Worm (Caenorhabditis elegans) whole organism, L2 larva: ENCODE data around the gene prde-1.

ENCODE experiments used
- C34F6.9 ChIP-seq: fragments of 150-350 bp; optimal IDR thresholded peaks from 2 replicates; lab custom pipeline; 2014; ENCODE audit warnings: missing biosample characterization, missing genetic modification characterization
- F13H6.1 ChIP-seq: sonication (generic microtip); optimal IDR thresholded peaks from 2 replicates; lab custom pipeline; 2016; ENCODE audit warnings: missing genetic modification characterization, missing compliant biosample characterization
- R02D3.7 ChIP-seq: fragments of 150-350 bp; optimal IDR thresholded peaks from 2 replicates; lab custom pipeline; 2014; ENCODE audit warnings: missing biosample characterization, missing genetic modification characterization
- Y55F3AM.14 ChIP-seq: fragments of 200-800 bp; sonication (Bioruptor generic); optimal IDR thresholded peaks from 2 replicates; lab custom pipeline; 2018; ENCODE audit warnings: mild to moderate bottlenecking, missing genetic modification characterization, missing compliant biosample characterization
- alr-1 ChIP-seq: fragments of 150-350 bp; optimal IDR thresholded peaks from 2 replicates; lab custom pipeline; 2014; ENCODE audit warnings: missing biosample characterization, missing genetic modification characterization
- aly-2 ChIP-seq: fragments of 150-350 bp; optimal IDR thresholded peaks from 2 replicates; lab custom pipeline; 2014; ENCODE audit warnings: missing biosample characterization, missing genetic modification characterization
- ama-1 ChIP-seq: fragments of 150-350 bp; optimal IDR thresholded peaks from 2 replicates; lab custom pipeline; 2018; ENCODE audit warnings: inconsistent platforms
- blmp-1 ChIP-seq: sonication (generic microtip); optimal IDR thresholded peaks from 2 replicates; lab custom pipeline; 2017; ENCODE audit warnings: missing genetic modification characterization, mild to moderate bottlenecking, missing compliant biosample characterization, antibody characterized with exemption, moderate library complexity; ENCODE audit not compliant: insufficient read depth
- ceh-16 ChIP-seq: fragments of 150-350 bp; optimal IDR thresholded peaks from 2 replicates; lab custom pipeline; 2014; ENCODE audit warnings: missing biosample characterization, missing genetic modification characterization
- egl-27 ChIP-seq: sonication (generic microtip); optimal IDR thresholded peaks from 3 replicates; lab custom pipeline; 2017; ENCODE audit warnings: missing biosample characterization, missing genetic modification reagents, missing genetic modification characterization
- elt-1 ChIP-seq: fragments of 150-350 bp; optimal IDR thresholded peaks from 2 replicates; lab custom pipeline; 2014; ENCODE audit warnings: missing biosample characterization, missing genetic modification characterization
- elt-3 ChIP-seq: sonication (generic microtip); optimal IDR thresholded peaks from 2 replicates; lab custom pipeline; 2017; ENCODE audit warnings: missing biosample characterization, missing genetic modification characterization
- fos-1 ChIP-seq: fragments of 150-350 bp; optimal IDR thresholded peaks from 2 replicates; lab custom pipeline; 2014; ENCODE audit warnings: missing biosample characterization, missing genetic modification characterization
- gmeb-1 ChIP-seq: fragments of 150-350 bp; optimal IDR thresholded peaks from 2 replicates; lab custom pipeline; 2014; ENCODE audit warnings: missing biosample characterization, missing genetic modification characterization
- lin-11 ChIP-seq: fragments of 150-350 bp; sonication (generic microtip); optimal IDR thresholded peaks from 2 replicates; lab custom pipeline; 2014; ENCODE audit warnings: missing biosample characterization, missing genetic modification characterization, inconsistent platforms, mixed read lengths
- lin-13 ChIP-seq: fragments of 150-350 bp; optimal IDR thresholded peaks from 2 replicates; lab custom pipeline; 2014; ENCODE audit warnings: missing biosample characterization, missing genetic modification reagents, missing genetic modification characterization
- lsy-2 ChIP-seq, 2 experiments: fragments of 150-350 bp in 1 of 2; sonication (generic microtip) in 1 of 2; optimal IDR thresholded peaks; 2 replicates each; lab custom pipeline; 2014 to 2017; ENCODE audit warnings: missing biosample characterization in 2 of 2, missing genetic modification characterization in 2 of 2
- mbf-1 ChIP-seq: sonication (generic microtip); optimal IDR thresholded peaks from 2 replicates; lab custom pipeline; 2017; ENCODE audit warnings: missing biosample characterization, missing genetic modification characterization
- mdl-1 ChIP-seq, 2 experiments: fragments of 150-350 bp in 1 of 2; sonication (generic microtip) in 1 of 2; optimal IDR thresholded peaks; 2 replicates each; lab custom pipeline; 2017; ENCODE audit warnings: missing biosample characterization in 2 of 2, missing genetic modification characterization in 2 of 2
- nhr-11 ChIP-seq: fragments of 150-350 bp; optimal IDR thresholded peaks from 2 replicates; lab custom pipeline; 2014; ENCODE audit warnings: missing biosample characterization, missing genetic modification characterization
- nhr-12 ChIP-seq: fragments of 150-350 bp; optimal IDR thresholded peaks from 2 replicates; lab custom pipeline; 2014; ENCODE audit warnings: missing biosample characterization, missing genetic modification characterization
- nhr-129 ChIP-seq: fragments of 150-350 bp; optimal IDR thresholded peaks from 2 replicates; lab custom pipeline; 2014; ENCODE audit warnings: missing biosample characterization, missing genetic modification characterization
- nhr-21 ChIP-seq: fragments of 150-350 bp; optimal IDR thresholded peaks from 2 replicates; lab custom pipeline; 2014; ENCODE audit warnings: missing biosample characterization, missing genetic modification characterization
- nhr-23 ChIP-seq: fragments of 150-350 bp; optimal IDR thresholded peaks from 2 replicates; lab custom pipeline; 2014; ENCODE audit warnings: missing biosample characterization, missing genetic modification reagents, missing genetic modification characterization
- nhr-25 ChIP-seq: fragments of 150-350 bp; sonication (generic microtip); optimal IDR thresholded peaks from 3 replicates; lab custom pipeline; 2014; ENCODE audit warnings: missing biosample characterization, missing genetic modification characterization
- nhr-6 ChIP-seq: fragments of 150-350 bp; optimal IDR thresholded peaks from 2 replicates; lab custom pipeline; 2014; ENCODE audit warnings: missing biosample characterization, missing genetic modification characterization
- nhr-77 ChIP-seq: fragments of 150-350 bp; optimal IDR thresholded peaks from 2 replicates; lab custom pipeline; 2014; ENCODE audit warnings: missing biosample characterization, missing genetic modification characterization
- peb-1 ChIP-seq: fragments of 150-350 bp; optimal IDR thresholded peaks from 2 replicates; lab custom pipeline; 2014; ENCODE audit warnings: missing biosample characterization, missing genetic modification characterization
- sem-4 ChIP-seq: fragments of 150-350 bp; optimal IDR thresholded peaks from 2 replicates; lab custom pipeline; 2014; ENCODE audit warnings: missing biosample characterization, missing genetic modification reagents, missing genetic modification characterization
- sma-3 ChIP-seq: sonication (generic microtip); optimal IDR thresholded peaks from 2 replicates; lab custom pipeline; 2016; ENCODE audit warnings: missing genetic modification reagents, missing genetic modification characterization, missing compliant biosample characterization
- sma-9 ChIP-seq, 2 experiments: fragments of 150-350 bp in 1 of 2; sonication (generic microtip) in 1 of 2; optimal IDR thresholded peaks; 2 replicates each; lab custom pipeline; 2014 to 2016; ENCODE audit warnings: missing genetic modification characterization in 2 of 2, mild to moderate bottlenecking in 1 of 2, missing biosample characterization in 1 of 2, missing compliant biosample characterization in 1 of 2, missing genetic modification reagents in 1 of 2, moderate library complexity in 1 of 2
- snpc-4 ChIP-seq: fragments of 150-350 bp; optimal IDR thresholded peaks from 2 replicates; lab custom pipeline; 2014; ENCODE audit warnings: missing biosample characterization, missing genetic modification characterization
- unc-39 ChIP-seq: fragments of 150-350 bp; optimal IDR thresholded peaks from 2 replicates; lab custom pipeline; 2014; ENCODE audit warnings: missing biosample characterization, missing genetic modification characterization
- unc-55 ChIP-seq: fragments of 150-350 bp; sonication (generic microtip); optimal IDR thresholded peaks from 3 replicates; lab custom pipeline; 2014; ENCODE audit warnings: missing biosample characterization, missing genetic modification reagents, missing genetic modification characterization
- unc-62 ChIP-seq: fragments of 150-350 bp; optimal IDR thresholded peaks from 2 replicates; lab custom pipeline; 2014; ENCODE audit warnings: missing biosample characterization, missing genetic modification reagents, missing genetic modification characterization
- zag-1 ChIP-seq: fragments of 150-350 bp; optimal IDR thresholded peaks from 2 replicates; lab custom pipeline; 2014; ENCODE audit warnings: missing biosample characterization, missing genetic modification characterization
- ztf-11 ChIP-seq: sonication (generic microtip); optimal IDR thresholded peaks from 2 replicates; lab custom pipeline; 2017; ENCODE audit warnings: missing biosample characterization, missing genetic modification characterization
- ztf-4 ChIP-seq: fragments of 150-350 bp; optimal IDR thresholded peaks from 2 replicates; lab custom pipeline; 2014; ENCODE audit warnings: missing biosample characterization, missing genetic modification characterization

Gene prde-1

DNA sequence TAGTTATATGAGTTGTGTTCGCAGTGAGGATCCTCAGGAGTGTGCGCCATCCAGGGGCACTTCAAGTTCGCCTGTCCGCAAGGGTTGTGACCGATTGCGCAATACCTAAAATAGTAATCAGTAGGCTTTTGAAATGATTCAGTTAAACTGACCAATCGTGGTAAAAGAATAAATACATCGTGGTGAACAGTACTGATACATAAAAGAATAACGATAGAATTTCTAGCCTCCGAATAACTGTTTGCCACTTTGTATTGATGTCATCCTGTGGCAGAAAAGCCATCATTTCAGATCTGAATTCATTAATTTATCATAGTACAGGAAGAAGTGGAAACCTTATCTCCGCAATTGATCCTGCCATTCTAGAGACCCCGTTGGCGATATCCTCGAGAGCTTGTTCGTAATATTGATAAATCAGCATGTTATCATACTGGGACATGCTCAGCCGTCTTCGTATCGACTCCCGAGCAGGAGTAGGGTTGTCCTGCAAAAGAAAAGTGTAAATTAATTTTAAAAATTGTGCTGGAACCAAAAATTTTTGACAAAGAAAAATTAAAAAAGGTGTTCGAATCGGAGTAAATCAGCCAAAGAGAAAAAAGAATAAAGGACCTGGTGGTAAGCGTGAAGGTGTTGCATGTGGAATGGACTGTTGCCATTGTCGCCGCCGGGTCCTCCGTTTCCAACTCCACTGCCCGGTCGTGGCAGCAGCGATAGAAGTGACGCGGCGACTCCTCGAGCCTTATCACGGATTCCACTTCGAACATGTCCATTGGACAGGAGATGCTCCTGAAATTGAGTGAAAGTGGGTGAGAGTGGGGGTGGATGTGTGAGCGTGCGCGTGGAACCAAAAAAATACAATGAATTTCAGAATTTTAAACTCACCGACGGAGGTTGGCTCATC, 24.9 kb upstream of the prde-1 start:
- TF ChIP-seq blmp-1 (tag; lab: Kevin White, UChicago) (no peak), snpc-4 (no peak), lin-13 (GFP tag; lab: Kevin White, UChicago) (no peak), elt-1 (tag; lab: Kevin White, UChicago) (no peak), unc-39 (no peak), nhr-21 (no peak), zag-1 (tag; lab: Kevin White, UChicago) (no peak), lin-11 (tag; lab: Kevin White, UChicago) (no peak), sem-4 (tag; lab: Kevin White, UChicago) (no peak), nhr-25 (tag; lab: Kevin White, UChicago) (no peak), nhr-11 (tag; lab: Kevin White, UChicago) (no peak), gmeb-1 (no peak), peb-1 (tag; lab: Kevin White, UChicago) (no peak), C34F6.9 (no peak), mdl-1 (tag; optimal IDR thresholded peaks at IDR 0.05; lab: Kevin White, UChicago) (no peak), unc-62 (GFP tag; lab: Kevin White, UChicago) (no peak), sma-3 (GFP tag; lab: Kevin White, UChicago) (no peak), Y55F3AM.14 (GFP tag; lab: Kevin White, UChicago) (no peak), mbf-1 (no peak), alr-1 (tag; lab: Kevin White, UChicago) (no peak)

DNA sequence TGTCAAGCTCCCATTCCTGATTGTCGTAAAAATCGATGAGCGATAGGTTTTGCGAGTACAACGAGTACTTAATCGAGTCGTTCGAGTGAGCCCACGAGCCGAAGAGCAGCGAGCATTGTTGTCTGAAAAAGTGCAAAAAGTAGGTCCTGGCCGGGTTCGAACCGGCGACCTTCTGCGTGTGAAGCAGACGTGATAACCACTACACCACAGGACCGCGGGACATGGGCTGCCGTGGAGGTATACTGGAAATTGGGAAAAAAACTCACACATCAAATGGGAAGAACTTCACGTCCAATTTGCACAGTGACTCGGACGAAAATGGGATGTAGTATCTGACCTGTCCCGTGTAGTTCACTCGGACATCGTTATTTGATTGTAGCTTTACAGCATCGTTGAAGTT, 22.7 kb upstream of the prde-1 start:
- peak in 1 of 2 experiments; percentile 13 for TF ChIP-seq lsy-2 (tag; optimal IDR thresholded peaks at IDR 0.05; lab: Kevin White, UChicago)
- TF ChIP-seq nhr-129 (tag; lab: Kevin White, UChicago): peak; percentile 35
- TF ChIP-seq aly-2: no peak
- TF ChIP-seq nhr-77 (tag; lab: Kevin White, UChicago): no peak
- TF ChIP-seq fos-1: peak; percentile 2
- TF ChIP-seq sma-9 (GFP tag; optimal IDR thresholded peaks at IDR 0.05; lab: Kevin White, UChicago): no peak
- no peak for TF ChIP-seq sma-9 (tag; optimal IDR thresholded peaks at IDR 0.05; lab: Kevin White, UChicago)

DNA sequence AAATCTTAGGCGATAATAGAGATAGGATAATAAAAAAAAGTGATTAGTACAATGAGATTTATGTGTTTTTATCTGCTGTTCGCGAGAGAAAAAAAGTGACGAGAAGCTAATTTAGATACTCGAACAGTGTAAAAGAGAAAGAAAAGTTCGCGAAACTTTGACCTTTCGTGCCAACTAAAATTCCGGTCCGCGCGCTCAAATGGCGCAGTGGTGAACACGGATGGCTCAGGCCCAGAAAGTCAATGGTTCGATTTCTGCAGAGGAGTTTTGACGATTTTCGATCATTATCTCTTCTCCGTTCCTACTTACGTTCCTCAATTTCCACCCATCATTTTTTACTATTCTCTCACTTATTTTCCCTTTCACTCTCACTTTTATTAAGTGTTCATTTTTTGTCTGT, 21.6 kb upstream of the prde-1 start:
- TF ChIP-seq ztf-11 (tag; lab: Kevin White, UChicago) (no peak), blmp-1 (tag; lab: Kevin White, UChicago) (no peak), gmeb-1 (no peak), ama-1 (no peak), nhr-23 (tag; lab: Kevin White, UChicago) (no peak)

DNA sequence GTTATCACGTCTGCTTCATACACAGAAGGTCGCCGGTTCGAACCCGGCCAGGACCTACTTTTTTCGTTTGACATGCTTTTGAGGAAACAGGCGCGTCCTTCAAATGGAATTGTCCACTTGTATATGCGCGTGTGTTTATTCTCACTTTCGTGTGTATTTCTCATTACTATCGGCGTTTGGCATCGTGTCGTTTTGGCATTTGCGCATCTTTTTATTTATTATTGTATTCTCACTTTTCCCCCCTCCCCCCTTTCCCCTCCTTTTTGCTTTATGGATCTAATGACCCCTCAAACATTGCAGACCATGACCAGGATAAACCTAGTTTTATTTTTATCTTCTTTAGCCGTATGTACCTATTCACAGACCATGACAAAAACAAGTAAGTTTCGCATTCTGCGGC, 20.6 kb upstream of the prde-1 start, which contains the start of gene F21A3.3:
TSS of gene F21A3.3 (plus strand) at position 301 of the 400 bp plus-strand sequence.
- TF ChIP-seq ceh-16 (no peak), C34F6.9 (no peak), lsy-2 (tag; optimal IDR thresholded peaks at IDR 0.05; lab: Kevin White, UChicago) (no peak), R02D3.7 (tag; lab: Kevin White, UChicago) (no peak), nhr-21 (no peak), egl-27 (tag; lab: Kevin White, UChicago) (no peak), ztf-11 (tag; lab: Kevin White, UChicago) (no peak), zag-1 (tag; lab: Kevin White, UChicago) (no peak)

DNA sequence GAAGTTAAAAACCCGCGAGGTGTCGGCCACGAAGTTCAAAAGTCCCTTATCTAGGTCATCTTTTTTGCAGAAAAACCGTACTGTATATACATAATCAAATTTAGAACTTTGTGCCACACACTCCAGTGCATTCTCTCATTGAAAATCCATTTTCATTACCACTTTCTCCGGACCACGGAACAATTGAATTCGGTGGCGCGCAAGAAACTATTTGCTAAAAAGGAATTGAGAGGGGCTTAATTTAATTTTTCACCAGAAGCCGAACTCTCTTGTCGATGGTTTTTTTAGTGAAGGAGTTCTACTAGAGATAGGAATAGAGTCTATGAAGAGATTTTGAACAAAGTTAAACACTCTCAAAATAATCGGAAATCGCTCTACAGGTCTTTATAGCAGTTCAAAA, 18.2 kb upstream of the prde-1 start:
- no peak for TF ChIP-seq aly-2
- no peak for TF ChIP-seq elt-3 (tag; lab: Kevin White, UChicago)
- TF ChIP-seq sma-9 (GFP tag; optimal IDR thresholded peaks at IDR 0.05; lab: Kevin White, UChicago): no peak
- TF ChIP-seq sma-9 (tag; optimal IDR thresholded peaks at IDR 0.05; lab: Kevin White, UChicago): no peak
- no peak for TF ChIP-seq lin-13 (GFP tag; lab: Kevin White, UChicago)
- TF ChIP-seq F13H6.1 (tag; lab: Kevin White, UChicago): no peak
- no peak for TF ChIP-seq nhr-12 (tag; lab: Kevin White, UChicago)
- TF ChIP-seq ztf-4 (tag; lab: Kevin White, UChicago): no peak
- no peak for TF ChIP-seq ama-1
- no peak for TF ChIP-seq nhr-6 (tag; lab: Kevin White, UChicago)
- no peak for TF ChIP-seq alr-1 (tag; lab: Kevin White, UChicago)
- no peak for TF ChIP-seq peb-1 (tag; lab: Kevin White, UChicago)
- TF ChIP-seq ztf-11 (tag; lab: Kevin White, UChicago): no peak
- no peak for TF ChIP-seq sma-3 (GFP tag; lab: Kevin White, UChicago)
- TF ChIP-seq unc-55 (GFP tag; lab: Kevin White, UChicago): no peak
- no peak for TF ChIP-seq lin-11 (tag; lab: Kevin White, UChicago)
- no peak for TF ChIP-seq R02D3.7 (tag; lab: Kevin White, UChicago)
